Worm (Caenorhabditis elegans) whole organism, L2 larva: Measurements from ENCODE around the gene nlp-66.

Source experiments
- C34F6.9 ChIP-seq: fragments of 150-350 bp; optimal IDR thresholded peaks from 2 replicates; lab custom pipeline; 2014; ENCODE audit warnings: missing biosample characterization, missing genetic modification characterization
- F13H6.1 ChIP-seq: sonication (generic microtip); optimal IDR thresholded peaks from 2 replicates; lab custom pipeline; 2016; ENCODE audit warnings: missing genetic modification characterization, missing compliant biosample characterization
- R02D3.7 ChIP-seq: fragments of 150-350 bp; optimal IDR thresholded peaks from 2 replicates; lab custom pipeline; 2014; ENCODE audit warnings: missing biosample characterization, missing genetic modification characterization
- Y55F3AM.14 ChIP-seq: fragments of 200-800 bp; sonication (Bioruptor generic); optimal IDR thresholded peaks from 2 replicates; lab custom pipeline; 2018; ENCODE audit warnings: mild to moderate bottlenecking, missing genetic modification characterization, missing compliant biosample characterization
- ZK546.5 ChIP-seq: sonication (generic microtip); optimal IDR thresholded peaks from 2 replicates; lab custom pipeline; 2017; ENCODE audit warnings: missing biosample characterization, missing genetic modification characterization
- aly-2 ChIP-seq: fragments of 150-350 bp; optimal IDR thresholded peaks from 2 replicates; lab custom pipeline; 2014; ENCODE audit warnings: missing biosample characterization, missing genetic modification characterization
- ama-1 ChIP-seq: fragments of 150-350 bp; optimal IDR thresholded peaks from 2 replicates; lab custom pipeline; 2018; ENCODE audit warnings: inconsistent platforms
- blmp-1 ChIP-seq: sonication (generic microtip); optimal IDR thresholded peaks from 2 replicates; lab custom pipeline; 2017; ENCODE audit warnings: missing genetic modification characterization, mild to moderate bottlenecking, missing compliant biosample characterization, antibody characterized with exemption, moderate library complexity; ENCODE audit not compliant: insufficient read depth
- ceh-16 ChIP-seq: fragments of 150-350 bp; optimal IDR thresholded peaks from 2 replicates; lab custom pipeline; 2014; ENCODE audit warnings: missing biosample characterization, missing genetic modification characterization
- ceh-82 ChIP-seq: fragments of 150-350 bp; optimal IDR thresholded peaks from 2 replicates; lab custom pipeline; 2014; ENCODE audit warnings: missing biosample characterization, missing genetic modification characterization
- dmd-4 ChIP-seq: sonication (generic microtip); optimal IDR thresholded peaks from 2 replicates; lab custom pipeline; 2017; ENCODE audit warnings: missing biosample characterization, missing genetic modification characterization
- elt-1 ChIP-seq: fragments of 150-350 bp; optimal IDR thresholded peaks from 2 replicates; lab custom pipeline; 2014; ENCODE audit warnings: missing biosample characterization, missing genetic modification characterization
- fos-1 ChIP-seq: fragments of 150-350 bp; optimal IDR thresholded peaks from 2 replicates; lab custom pipeline; 2014; ENCODE audit warnings: missing biosample characterization, missing genetic modification characterization
- gmeb-1 ChIP-seq: fragments of 150-350 bp; optimal IDR thresholded peaks from 2 replicates; lab custom pipeline; 2014; ENCODE audit warnings: missing biosample characterization, missing genetic modification characterization
- lin-11 ChIP-seq: fragments of 150-350 bp; sonication (generic microtip); optimal IDR thresholded peaks from 2 replicates; lab custom pipeline; 2014; ENCODE audit warnings: missing biosample characterization, missing genetic modification characterization, inconsistent platforms, mixed read lengths
- lin-13 ChIP-seq: fragments of 150-350 bp; optimal IDR thresholded peaks from 2 replicates; lab custom pipeline; 2014; ENCODE audit warnings: missing biosample characterization, missing genetic modification reagents, missing genetic modification characterization
- mab-5 ChIP-seq: fragments of 150-350 bp; optimal IDR thresholded peaks from 2 replicates; lab custom pipeline; 2014; ENCODE audit warnings: missing biosample characterization, missing genetic modification characterization
- mdl-1 ChIP-seq, 2 experiments: fragments of 150-350 bp in 1 of 2; sonication (generic microtip) in 1 of 2; optimal IDR thresholded peaks; 2 replicates each; lab custom pipeline; 2017; ENCODE audit warnings: missing biosample characterization in 2 of 2, missing genetic modification characterization in 2 of 2
- nhr-10 ChIP-seq: sonication (generic microtip); optimal IDR thresholded peaks from 2 replicates; lab custom pipeline; 2017; ENCODE audit warnings: missing biosample characterization, missing genetic modification characterization
- nhr-11 ChIP-seq: fragments of 150-350 bp; optimal IDR thresholded peaks from 2 replicates; lab custom pipeline; 2014; ENCODE audit warnings: missing biosample characterization, missing genetic modification characterization
- nhr-12 ChIP-seq: fragments of 150-350 bp; optimal IDR thresholded peaks from 2 replicates; lab custom pipeline; 2014; ENCODE audit warnings: missing biosample characterization, missing genetic modification characterization
- nhr-129 ChIP-seq: fragments of 150-350 bp; optimal IDR thresholded peaks from 2 replicates; lab custom pipeline; 2014; ENCODE audit warnings: missing biosample characterization, missing genetic modification characterization
- nhr-21 ChIP-seq: fragments of 150-350 bp; optimal IDR thresholded peaks from 2 replicates; lab custom pipeline; 2014; ENCODE audit warnings: missing biosample characterization, missing genetic modification characterization
- nhr-237 ChIP-seq: fragments of 150-350 bp; optimal IDR thresholded peaks from 2 replicates; lab custom pipeline; 2014; ENCODE audit warnings: missing biosample characterization, missing genetic modification characterization
- nhr-25 ChIP-seq: fragments of 150-350 bp; sonication (generic microtip); optimal IDR thresholded peaks from 3 replicates; lab custom pipeline; 2014; ENCODE audit warnings: missing biosample characterization, missing genetic modification characterization
- nhr-6 ChIP-seq: fragments of 150-350 bp; optimal IDR thresholded peaks from 2 replicates; lab custom pipeline; 2014; ENCODE audit warnings: missing biosample characterization, missing genetic modification characterization
- peb-1 ChIP-seq: fragments of 150-350 bp; optimal IDR thresholded peaks from 2 replicates; lab custom pipeline; 2014; ENCODE audit warnings: missing biosample characterization, missing genetic modification characterization
- sem-4 ChIP-seq: fragments of 150-350 bp; optimal IDR thresholded peaks from 2 replicates; lab custom pipeline; 2014; ENCODE audit warnings: missing biosample characterization, missing genetic modification reagents, missing genetic modification characterization
- skn-1 ChIP-seq: sonication (generic microtip); optimal IDR thresholded peaks from 2 replicates; lab custom pipeline; 2017; ENCODE audit warnings: missing biosample characterization, missing genetic modification characterization
- sma-9 ChIP-seq, 2 experiments: fragments of 150-350 bp in 1 of 2; sonication (generic microtip) in 1 of 2; optimal IDR thresholded peaks; 2 replicates each; lab custom pipeline; 2014 to 2016; ENCODE audit warnings: missing genetic modification characterization in 2 of 2, mild to moderate bottlenecking in 1 of 2, missing biosample characterization in 1 of 2, missing compliant biosample characterization in 1 of 2, missing genetic modification reagents in 1 of 2, moderate library complexity in 1 of 2
- unc-55 ChIP-seq: fragments of 150-350 bp; sonication (generic microtip); optimal IDR thresholded peaks from 3 replicates; lab custom pipeline; 2014; ENCODE audit warnings: missing biosample characterization, missing genetic modification reagents, missing genetic modification characterization
- unc-62 ChIP-seq: fragments of 150-350 bp; optimal IDR thresholded peaks from 2 replicates; lab custom pipeline; 2014; ENCODE audit warnings: missing biosample characterization, missing genetic modification reagents, missing genetic modification characterization
- ztf-1 ChIP-seq: fragments of 200-800 bp; sonication (Bioruptor generic); conservative IDR thresholded peaks from 2 replicates; pipeline ENCODE4 v1.3.6; 2022; ENCODE audit warnings: missing genetic modification characterization, missing compliant biosample characterization
- ztf-11 ChIP-seq: sonication (generic microtip); optimal IDR thresholded peaks from 2 replicates; lab custom pipeline; 2017; ENCODE audit warnings: missing biosample characterization, missing genetic modification characterization
- ztf-4 ChIP-seq: fragments of 150-350 bp; optimal IDR thresholded peaks from 2 replicates; lab custom pipeline; 2014; ENCODE audit warnings: missing biosample characterization, missing genetic modification characterization

Gene nlp-66

DNA sequence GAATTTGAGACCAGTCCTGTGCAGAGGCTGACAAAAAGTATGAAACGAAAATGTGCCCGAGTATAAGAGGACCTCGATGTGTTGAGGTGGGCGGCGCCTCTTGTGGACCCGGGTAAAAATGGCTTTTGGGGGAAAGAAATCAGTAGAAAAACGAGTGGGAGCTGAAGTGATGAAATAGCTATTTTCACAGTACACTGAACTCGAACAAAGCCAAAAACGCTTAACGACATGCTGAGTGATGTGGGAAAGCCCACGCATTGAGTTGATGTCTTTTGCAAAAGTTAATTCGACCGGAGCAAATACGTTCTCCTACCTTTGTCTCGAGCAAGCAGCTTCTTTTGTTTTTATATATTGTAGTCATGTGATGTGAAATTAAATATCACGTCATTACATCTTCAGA, at the start of gene nlp-66:
Gene nlp-66 (minus strand): TSS at position 101 of the 400 bp plus-strand sequence.
- TF ChIP-seq nhr-25 (tag; lab: Kevin White, UChicago), result no peak
- TF ChIP-seq C34F6.9 (tag; lab: Kevin White, UChicago), result no peak
- no peak for TF ChIP-seq unc-55 (GFP tag; lab: Kevin White, UChicago)
- no peak for TF ChIP-seq dmd-4
- no peak for TF ChIP-seq sem-4
- TF ChIP-seq ztf-11 (tag; lab: Kevin White, UChicago), result no peak
- no peak for TF ChIP-seq ZK546.5 (tag; lab: Kevin White, UChicago)
- no peak for TF ChIP-seq R02D3.7 (tag; lab: Kevin White, UChicago)
- no peak for TF ChIP-seq nhr-129 (tag; lab: Kevin White, UChicago)
- no peak for TF ChIP-seq fos-1 (tag; lab: Kevin White, UChicago)
- no peak for TF ChIP-seq nhr-6
- TF ChIP-seq blmp-1, result no peak
- no peak for TF ChIP-seq nhr-12 (tag; lab: Kevin White, UChicago)
- TF ChIP-seq nhr-21 (tag; lab: Kevin White, UChicago), result no peak
- TF ChIP-seq nhr-11 (tag; lab: Kevin White, UChicago), result no peak

DNA sequence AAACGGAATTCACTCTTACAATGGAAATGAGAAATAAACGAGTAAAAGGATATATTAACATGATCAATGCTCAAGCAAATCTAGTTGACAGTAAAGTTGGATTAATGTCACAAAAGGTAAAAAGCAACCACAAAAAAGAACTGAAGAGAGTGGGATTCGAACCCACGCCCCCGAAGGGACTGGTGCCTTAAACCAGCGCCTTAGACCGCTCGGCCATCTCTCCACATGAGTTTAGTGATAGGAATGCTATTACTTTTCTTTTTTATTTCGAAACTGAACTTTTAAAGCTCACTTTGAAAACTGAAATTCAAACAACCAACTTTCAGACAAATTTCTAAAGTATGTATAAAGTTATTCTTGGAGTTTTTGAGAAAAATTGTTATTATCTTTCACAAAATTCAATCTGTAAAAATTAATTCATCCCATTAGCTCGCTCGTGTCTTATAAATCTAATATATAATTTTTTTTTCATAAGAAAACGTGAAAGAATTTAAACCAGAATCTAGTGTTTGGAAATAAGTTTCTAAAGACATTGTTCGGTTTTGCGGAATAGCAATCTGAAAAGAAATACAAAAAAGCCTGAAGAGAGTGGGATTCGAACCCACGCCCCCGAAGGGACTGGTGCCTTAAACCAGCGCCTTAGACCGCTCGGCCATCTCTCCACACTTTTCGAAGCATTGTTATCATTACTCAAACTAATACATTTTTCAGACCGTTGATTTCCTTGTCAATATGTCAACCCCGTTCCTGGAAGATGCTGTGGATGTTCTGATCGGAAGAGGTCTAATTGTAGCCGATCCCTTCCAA, 46.4 kb upstream of the nlp-66 start:
- TF ChIP-seq ztf-4 (tag; lab: Kevin White, UChicago) (no peak), nhr-237 (tag; lab: Kevin White, UChicago) (no peak), ztf-11 (tag; lab: Kevin White, UChicago) (no peak), ceh-82 (tag; lab: Kevin White, UChicago) (no peak), Y55F3AM.14 (GFP tag; lab: Kevin White, UChicago) (no peak), lin-11 (tag; lab: Kevin White, UChicago) (no peak), ceh-16 (no peak), peb-1 (tag; lab: Kevin White, UChicago) (no peak), aly-2 (tag; lab: Kevin White, UChicago) (no peak), elt-1 (tag; lab: Kevin White, UChicago) (no peak), R02D3.7 (tag; lab: Kevin White, UChicago) (no peak), F13H6.1 (no peak), skn-1 (tag; lab: Kevin White, UChicago) (no peak), gmeb-1 (tag; lab: Kevin White, UChicago) (no peak), fos-1 (tag; lab: Kevin White, UChicago) (no peak), unc-55 (GFP tag; lab: Kevin White, UChicago) (no peak), nhr-129 (tag; lab: Kevin White, UChicago) (no peak), dmd-4 (no peak), nhr-10 (tag; lab: Kevin White, UChicago) (no peak)

ce11 chrX:11160537-11160936, 43.9 kb upstream of the nlp-66 start, which contains the start of gene C05C9.1:
Gene C05C9.1 (plus strand): TSS chrX:11160837.
- no peak for TF ChIP-seq elt-1 (tag; lab: Kevin White, UChicago)
- TF ChIP-seq dmd-4, result no peak
- no peak for TF ChIP-seq nhr-10 (tag; lab: Kevin White, UChicago)
- TF ChIP-seq, all 48 proteins: peak for 0

DNA sequence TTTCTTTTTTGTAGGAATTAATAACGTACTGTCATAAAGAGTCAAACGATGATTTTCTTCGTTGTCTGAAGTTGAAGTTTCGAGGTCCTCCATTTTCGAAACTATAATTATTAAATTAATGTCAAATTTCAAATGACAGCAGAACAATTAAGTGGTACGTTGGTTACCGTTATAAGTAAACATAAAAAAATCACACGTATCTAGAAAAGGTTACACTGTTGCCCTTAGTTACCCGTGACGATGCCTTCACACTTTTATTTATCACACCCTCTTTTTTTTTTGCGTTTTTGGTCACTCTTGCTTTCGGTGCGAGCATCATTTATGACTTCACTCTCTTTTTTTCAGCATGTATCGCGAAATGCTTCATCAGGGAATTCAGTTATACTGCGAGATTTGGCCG, 36.1 kb upstream of the nlp-66 start, which contains the start of the genes C05C9.3 and C05C9.2:
Gene C05C9.3 (minus strand): TSS at position 101 of the 400 bp plus-strand sequence.
Gene C05C9.2 (plus strand): TSS at position 346 of the 400 bp plus-strand sequence.
- no peak for TF ChIP-seq lin-13 (GFP tag; lab: Kevin White, UChicago)
- TF ChIP-seq ceh-16, result no peak
- TF ChIP-seq ama-1 (lab: Kevin White, UChicago), result no peak
- TF ChIP-seq unc-62 (GFP tag; lab: Kevin White, UChicago), result no peak
- no peak for TF ChIP-seq mab-5 (tag; lab: Kevin White, UChicago)
- no peak for TF ChIP-seq mdl-1 (tag; optimal IDR thresholded peaks at IDR 0.05; lab: Kevin White, UChicago)
- no peak for TF ChIP-seq sma-9 (GFP tag; optimal IDR thresholded peaks at IDR 0.05; lab: Kevin White, UChicago)
- no peak for TF ChIP-seq sma-9 (tag; optimal IDR thresholded peaks at IDR 0.05; lab: Kevin White, UChicago)
- no peak for TF ChIP-seq skn-1 (tag; lab: Kevin White, UChicago)
- TF ChIP-seq ceh-82 (tag; lab: Kevin White, UChicago), result no peak
- TF ChIP-seq lin-11 (tag; lab: Kevin White, UChicago), result no peak
- TF ChIP-seq nhr-25 (tag; lab: Kevin White, UChicago), result no peak
- no peak for TF ChIP-seq ztf-11 (tag; lab: Kevin White, UChicago)
- no peak for TF ChIP-seq fos-1 (tag; lab: Kevin White, UChicago)
- TF ChIP-seq R02D3.7 (tag; lab: Kevin White, UChicago), result no peak
- TF ChIP-seq peb-1 (tag; lab: Kevin White, UChicago), result no peak
- no peak for TF ChIP-seq nhr-21 (tag; lab: Kevin White, UChicago)
- TF ChIP-seq ztf-1 (GFP tag; lab: Robert Waterston, UW), result no peak
